Fruit fly (Drosophila melanogaster) Kc167 (cell line): ENCODE results near the gene mnd.

Experiments used
- Sin3A ChIP-seq: fragments of >200 bp; optimal IDR thresholded peaks from 2 replicates; lab custom pipeline; 2018; ENCODE audit warnings: missing external identifiers
- h ChIP-seq: fragments of >200 bp; optimal IDR thresholded peaks from 3 replicates; lab custom pipeline; 2018; ENCODE audit warnings: missing external identifiers

DNA sequence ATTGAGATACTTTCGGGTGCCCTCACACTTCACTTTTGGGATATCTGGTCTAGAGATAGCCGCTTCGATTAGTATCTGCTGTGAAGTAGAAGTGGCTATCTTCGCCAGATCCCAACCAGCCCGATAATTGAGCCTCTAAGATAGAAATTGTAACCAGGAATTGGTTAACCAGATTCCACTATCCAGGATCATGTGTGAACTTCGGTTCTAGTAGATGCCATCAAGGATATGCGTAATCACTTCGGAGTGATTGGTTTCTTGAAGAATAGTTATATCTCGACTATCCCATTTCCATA is 27.9 kb upstream of the mnd start:
- TF ChIP-seq h (lab: Kevin White, UChicago) (no peak), Sin3A (no peak)
